Worm (Caenorhabditis elegans) whole organism, L4 larva: ENCODE measurements around the gene D1014.2.

Experiments used
- F49E8.2 ChIP-seq: sonication (generic microtip); optimal IDR thresholded peaks from 2 replicates; lab custom pipeline; 2016; ENCODE audit warnings: missing compliant biosample characterization, mild to moderate bottlenecking, missing genetic modification characterization, borderline replicate concordance
- R02D3.7 ChIP-seq: fragments of 150-350 bp; sonication (generic microtip); optimal IDR thresholded peaks from 3 replicates; lab custom pipeline; 2014; ENCODE audit warnings: missing biosample characterization, missing genetic modification characterization
- Y105C5A.15 ChIP-seq: fragments of 200-800 bp; sonication (Bioruptor generic); IDR thresholded peaks from 2 replicates; pipeline ENCODE4 v1.3.6; 2022; ENCODE audit warnings: missing genetic modification characterization, missing compliant biosample characterization
- ZK337.2 ChIP-seq: fragments of 200-800 bp; sonication (Bioruptor generic); IDR thresholded peaks from 2 replicates; pipeline ENCODE4 v1.3.6; 2022; ENCODE audit warnings: missing genetic modification reagents, missing genetic modification characterization, missing compliant biosample characterization
- aha-1 ChIP-seq: fragments of 150-350 bp; peaks from one replicate; lab custom pipeline; 2014; ENCODE audit warnings: missing biosample characterization, missing genetic modification characterization
- aly-2 ChIP-seq: sonication (generic microtip); optimal IDR thresholded peaks from 2 replicates; lab custom pipeline; 2018; ENCODE audit warnings: missing biosample characterization, missing genetic modification characterization
- ama-1 ChIP-seq: fragments of 150-350 bp; optimal IDR thresholded peaks from 2 replicates; lab custom pipeline; 2014; ENCODE audit warnings: inconsistent platforms, mixed read lengths
- ceh-20 ChIP-seq: fragments of 200-800 bp; sonication (Bioruptor generic); IDR thresholded peaks from 2 replicates; pipeline ENCODE4 v1.3.6; 2022; ENCODE audit warnings: missing genetic modification reagents, missing genetic modification characterization, missing compliant biosample characterization
- ceh-28 ChIP-seq: fragments of 150-350 bp; optimal IDR thresholded peaks from 2 replicates; lab custom pipeline; 2014; ENCODE audit warnings: missing biosample characterization, missing genetic modification reagents, missing genetic modification characterization
- ceh-62 ChIP-seq: sonication (generic microtip); optimal IDR thresholded peaks from 2 replicates; lab custom pipeline; 2017; ENCODE audit warnings: missing biosample characterization, missing genetic modification characterization
- cey-2 ChIP-seq: sonication (generic microtip); optimal IDR thresholded peaks from 3 replicates; lab custom pipeline; 2017; ENCODE audit warnings: missing genetic modification characterization, mild to moderate bottlenecking, missing compliant biosample characterization, antibody characterized with exemption, borderline replicate concordance; ENCODE audit not compliant: insufficient read depth
- daf-12 ChIP-seq: fragments of 150-350 bp; optimal IDR thresholded peaks from 2 replicates; lab custom pipeline; 2014; ENCODE audit warnings: missing biosample characterization, missing genetic modification reagents, missing genetic modification characterization
- daf-16 ChIP-seq, 3 experiments: sonication (generic microtip); optimal IDR thresholded peaks; 2 replicates each; lab custom pipeline; 2016 to 2017; ENCODE audit warnings: missing genetic modification characterization in 3 of 3, missing genetic modification reagents in 3 of 3, mild to moderate bottlenecking in 2 of 3, missing compliant biosample characterization in 2 of 3, missing biosample characterization in 1 of 3, moderate library complexity in 1 of 3
- daf-19 ChIP-seq: fragments of 200-800 bp; sonication (Bioruptor generic); conservative IDR thresholded peaks from 2 replicates; pipeline ENCODE4 v1.3.6; 2022; ENCODE audit warnings: missing genetic modification characterization, missing compliant biosample characterization
- dmd-9 ChIP-seq: fragments of 200-800 bp; sonication (Bioruptor generic); IDR thresholded peaks from 2 replicates; pipeline ENCODE4 v1.3.6; 2022; ENCODE audit warnings: missing genetic modification reagents, missing genetic modification characterization, missing compliant biosample characterization
- fos-1 ChIP-seq: fragments of 150-350 bp; optimal IDR thresholded peaks from 2 replicates; lab custom pipeline; 2014; ENCODE audit warnings: missing biosample characterization, missing genetic modification characterization
- hmg-1.1 ChIP-seq: fragments of 200-800 bp; sonication (Bioruptor generic); IDR thresholded peaks from 2 replicates; pipeline ENCODE4 v1.3.6; 2022; ENCODE audit warnings: missing genetic modification reagents, missing genetic modification characterization, missing compliant biosample characterization
- lim-7 ChIP-seq: fragments of 200-800 bp; sonication (Bioruptor generic); IDR thresholded peaks from 2 replicates; pipeline ENCODE4 v1.3.6; 2022; ENCODE audit warnings: missing genetic modification characterization, missing compliant biosample characterization
- lin-13 ChIP-seq: fragments of 150-350 bp; optimal IDR thresholded peaks from 2 replicates; lab custom pipeline; 2014; ENCODE audit warnings: missing biosample characterization, missing genetic modification reagents, missing genetic modification characterization
- lin-15B ChIP-seq: fragments of 150-350 bp; sonication (generic microtip); optimal IDR thresholded peaks from 3 replicates; lab custom pipeline; 2014; ENCODE audit warnings: missing biosample characterization, missing genetic modification characterization
- lin-38 ChIP-seq: fragments of 200-800 bp; sonication (Bioruptor generic); IDR thresholded peaks from 2 replicates; pipeline ENCODE4 v1.3.6; 2022; ENCODE audit warnings: missing genetic modification reagents, missing genetic modification characterization, missing compliant biosample characterization
- lir-3 ChIP-seq: sonication (generic microtip); optimal IDR thresholded peaks from 2 replicates; lab custom pipeline; 2016; ENCODE audit warnings: mild to moderate bottlenecking, missing genetic modification characterization, missing compliant biosample characterization
- lsy-2 ChIP-seq, 2 experiments: fragments of 150-350 bp in 1 of 2; sonication (generic microtip) in 1 of 2; optimal IDR thresholded peaks; 2 replicates each; lab custom pipeline; 2014 to 2017; ENCODE audit warnings: missing biosample characterization in 2 of 2, missing genetic modification characterization in 2 of 2
- madf-9 ChIP-seq: fragments of 200-800 bp; sonication (Bioruptor generic); conservative IDR thresholded peaks from 2 replicates; pipeline ENCODE4 v1.3.6; 2022; ENCODE audit warnings: missing genetic modification reagents, missing genetic modification characterization, missing compliant biosample characterization
- mdl-1 ChIP-seq, 2 experiments: fragments of 150-350 bp in 1 of 2; sonication (generic microtip) in 1 of 2; optimal IDR thresholded peaks; 2 replicates each; lab custom pipeline; 2014 to 2017; ENCODE audit warnings: missing biosample characterization in 2 of 2, missing genetic modification characterization in 2 of 2
- mes-2 ChIP-seq: sonication (generic microtip); optimal IDR thresholded peaks from 2 replicates; lab custom pipeline; 2016; ENCODE audit warnings: missing genotype, mild to moderate bottlenecking, missing genetic modification characterization, missing compliant biosample characterization; ENCODE audit not compliant: poor library complexity, severe bottlenecking
- mxl-2 ChIP-seq: fragments of 200-800 bp; sonication (Bioruptor generic); conservative IDR thresholded peaks from 2 replicates; pipeline ENCODE4 v1.3.6; 2022; ENCODE audit warnings: missing genetic modification reagents, missing genetic modification characterization, missing compliant biosample characterization
- mxl-3 ChIP-seq: fragments of 200-800 bp; sonication (Bioruptor generic); optimal IDR thresholded peaks from 2 replicates; lab custom pipeline; 2018; ENCODE audit warnings: mild to moderate bottlenecking, missing genetic modification characterization, missing compliant biosample characterization
- nhr-25 ChIP-seq: sonication (generic microtip); optimal IDR thresholded peaks from 2 replicates; lab custom pipeline; 2017; ENCODE audit warnings: missing genetic modification characterization, mild to moderate bottlenecking, missing compliant biosample characterization, antibody characterized with exemption, moderate library complexity, borderline replicate concordance; ENCODE audit not compliant: insufficient read depth
- nhr-42 ChIP-seq: fragments of 200-800 bp; sonication (Bioruptor generic); IDR thresholded peaks from 2 replicates; pipeline ENCODE4 v1.3.6; 2022; ENCODE audit warnings: missing genetic modification characterization, missing compliant biosample characterization
- nhr-6 ChIP-seq: fragments of 150-350 bp; optimal IDR thresholded peaks from 2 replicates; lab custom pipeline; 2014; ENCODE audit warnings: missing biosample characterization, missing genetic modification characterization
- nhr-76 ChIP-seq: fragments of 150-350 bp; optimal IDR thresholded peaks from 2 replicates; lab custom pipeline; 2014; ENCODE audit warnings: missing biosample characterization, missing genetic modification characterization
- pha-4 ChIP-seq, 2 experiments: fragments of 150-350 bp in 1 of 2; fragments of 200-800 bp in 1 of 2; sonication (Bioruptor generic) in 1 of 2; IDR thresholded peaks in 1 of 2; optimal IDR thresholded peaks in 1 of 2; 2 replicates each; pipeline versions ENCODE4 v1.3.6 to Lab custom; 2014 to 2022; ENCODE audit warnings: missing genetic modification characterization in 2 of 2, missing genetic modification reagents in 2 of 2, missing biosample characterization in 1 of 2, missing compliant biosample characterization in 1 of 2
- rbr-2 ChIP-seq: sonication (generic microtip); optimal IDR thresholded peaks from 2 replicates; lab custom pipeline; 2016; ENCODE audit warnings: missing genotype, missing genetic modification characterization, missing compliant biosample characterization
- spr-1 ChIP-seq: sonication (generic microtip); optimal IDR thresholded peaks from 2 replicates; lab custom pipeline; 2016; ENCODE audit warnings: mild to moderate bottlenecking, missing genetic modification characterization, missing compliant biosample characterization
- spr-3 ChIP-seq: fragments of 200-800 bp; sonication (Bioruptor generic); optimal IDR thresholded peaks from 2 replicates; lab custom pipeline; 2018; ENCODE audit warnings: mild to moderate bottlenecking, missing genetic modification characterization, missing compliant biosample characterization
- tra-1 ChIP-seq: fragments of 200-800 bp; sonication (Bioruptor generic); IDR thresholded peaks from 2 replicates; pipeline ENCODE4 v1.3.6; 2022; ENCODE audit warnings: missing genetic modification reagents, missing genetic modification characterization, missing compliant biosample characterization
- unc-62 ChIP-seq, 3 experiments: fragments of 150-350 bp in 1 of 3; sonication (generic microtip); optimal IDR thresholded peaks in 2 of 3; peaks in 1 of 3; 1 replicate in 1 of 3; 2 replicates in 2 of 3; lab custom pipeline; 2014 to 2017; ENCODE audit warnings: missing biosample characterization in 3 of 3, missing genetic modification characterization in 3 of 3, missing genetic modification reagents in 3 of 3, missing genotype in 1 of 3
- zip-11 ChIP-seq: fragments of 200-800 bp; sonication (Bioruptor generic); IDR thresholded peaks from 2 replicates; pipeline ENCODE4 v1.3.6; 2022; ENCODE audit warnings: missing genetic modification characterization, missing compliant biosample characterization

D1014.2 gene

ce11 chrV:8169150-8169549 lies 25.4 kb downstream of the D1014.2 start:
- TF ChIP-seq madf-9 (GFP tag; lab: Robert Waterston, UW) (no peak), daf-19 (GFP tag; lab: Robert Waterston, UW) (no peak), aha-1 (tag; lab: Kevin White, UChicago) (peak; percentile 99)

- TF ChIP-seq aly-2 (tag; lab: Kevin White, UChicago): no peak
- TF ChIP-seq R02D3.7 (tag; lab: Kevin White, UChicago): no peak
- TF ChIP-seq spr-1 (tag; lab: Kevin White, UChicago): no peak
- TF ChIP-seq daf-12 (tag; lab: Kevin White, UChicago): no peak
- no peak for TF ChIP-seq ZK337.2
- TF ChIP-seq nhr-42: no peak
- TF ChIP-seq lsy-2 (tag; optimal IDR thresholded peaks at IDR 0.05; lab: Kevin White, UChicago): no peak
Observed at ce11 chrV:8170300-8170699, 26.6 kb downstream of the D1014.2 start.

- TF ChIP-seq zip-11 (GFP tag; lab: Robert Waterston, UW): no peak
- no peak for TF ChIP-seq aha-1 (tag; lab: Kevin White, UChicago)
- TF ChIP-seq mes-2 (tag; lab: Kevin White, UChicago): no peak
- no peak for TF ChIP-seq lim-7
- TF ChIP-seq fos-1 (tag; lab: Kevin White, UChicago): no peak
- TF ChIP-seq ceh-62 (tag; lab: Kevin White, UChicago): no peak
- no peak for TF ChIP-seq nhr-25 (tag; lab: Kevin White, UChicago)
- no peak for TF ChIP-seq lin-13
- TF ChIP-seq lin-15B (tag; lab: Kevin White, UChicago): no peak
- no peak for TF ChIP-seq spr-3 (GFP tag; lab: Kevin White, UChicago)
- TF ChIP-seq nhr-76 (tag; lab: Kevin White, UChicago): no peak
- no peak for TF ChIP-seq ceh-28 (tag; lab: Kevin White, UChicago)
- TF ChIP-seq, all 104 proteins: peak for 0
Observed at ce11 chrV:8171688-8172087, 28.0 kb downstream of the D1014.2 start.

ce11 chrV:8177349-8177748 lies 33.6 kb downstream of the D1014.2 start, which contains the start of gene F20D6.9:
Gene F20D6.9 (minus strand): TSS chrV:8177449.
- peak; percentile 26 for TF ChIP-seq aha-1 (tag; lab: Kevin White, UChicago)
- no peak for TF ChIP-seq tra-1
- TF ChIP-seq, all 104 proteins: peak for 1

- TF ChIP-seq mxl-2 (GFP tag; lab: Robert Waterston, UW): no peak
- TF ChIP-seq cey-2 (tag; lab: Kevin White, UChicago): no peak
- no peak for TF ChIP-seq hmg-1.1
- TF ChIP-seq aly-2 (tag; lab: Kevin White, UChicago): no peak
- TF ChIP-seq aha-1 (tag; lab: Kevin White, UChicago): no peak
- TF ChIP-seq dmd-9 (GFP tag; lab: Robert Waterston, UW): no peak
- TF ChIP-seq rbr-2: no peak
- no peak for TF ChIP-seq daf-16 (GFP tag; optimal IDR thresholded peaks at IDR 0.05; lab: Kevin White, UChicago)
- TF ChIP-seq daf-16 (tag; optimal IDR thresholded peaks at IDR 0.05; lab: Kevin White, UChicago): no peak
- TF ChIP-seq mdl-1 (tag; optimal IDR thresholded peaks at IDR 0.05; lab: Kevin White, UChicago): no peak
- no peak for TF ChIP-seq mes-2 (tag; lab: Kevin White, UChicago)
- no peak for TF ChIP-seq ama-1 (lab: Kevin White, UChicago)
Observed at ce11 chrV:8178279-8178678, 34.6 kb downstream of the D1014.2 start.

- TF ChIP-seq lin-38 (GFP tag; lab: Robert Waterston, UW) (peak; percentile 89), mxl-3 (peak; percentile 5), F49E8.2 (tag; lab: Kevin White, UChicago) (no peak), lin-13 (peak; percentile 48), nhr-6 (tag; lab: Kevin White, UChicago) (peak; percentile 62), unc-62 (GFP tag; optimal IDR thresholded peaks at IDR 0.05 in 1 of 2; lab: Kevin White, UChicago) (no peak), unc-62 (tag; optimal IDR thresholded peaks at IDR 0.05; lab: Kevin White, UChicago) (no peak), mxl-2 (GFP tag; lab: Robert Waterston, UW) (no peak), Y105C5A.15 (GFP tag; lab: Robert Waterston, UW) (no peak), ceh-20 (GFP tag; lab: Robert Waterston, UW) (0 out of 2 replicates have a peak, but pooled peaks have one; percentile 15), pha-4 (GFP tag; IDR thresholded peaks at IDR 0.05; lab: Robert Waterston, UW) (no peak), pha-4 (tag; optimal IDR thresholded peaks at IDR 0.05; lab: Kevin White, UChicago) (no peak), madf-9 (GFP tag; lab: Robert Waterston, UW) (0 out of 2 replicates have a peak, but pooled peaks have one; percentile 25), R02D3.7 (tag; lab: Kevin White, UChicago) (no peak), lir-3 (no peak)
Observed at ce11 chrV:8178914-8179542, 35.3 kb downstream of the D1014.2 start, which contains the start of gene srp-7. Gene srp-7 (plus strand): TSS chrV:8179126.
